Fruit fly (Drosophila melanogaster): ENCODE results near the gene lost.

The lost gene

dm6 chr3R:4400497-4400833 lies 2.4 kb upstream of the lost start, which contains the start of gene CG14647 (continued):
- TF ChIP-seq ase (GFP tag; IDR thresholded peaks at IDR 0.05) = no peak
- TF ChIP-seq CG1024 (GFP tag; IDR thresholded peaks at IDR 0.05) = peak; percentile 54; the same call in 1 of the 2 replicates
- no peak for TF ChIP-seq B-H2 (GFP tag; optimal IDR thresholded peaks at IDR 0.05)
- peak in 1 of 2 experiments; percentile 24 for TF ChIP-seq crp (GFP tag; optimal IDR thresholded peaks at IDR 0.05)
- TF ChIP-seq CG1602 (GFP tag; optimal IDR thresholded peaks at IDR 0.05) = no peak
- no peak; the same call in 1 of the 2 replicates for TF ChIP-seq Bgb (GFP tag; IDR thresholded peaks at IDR 0.05; ENCODE audit: partially characterized antibody)
- TF ChIP-seq org-1 (GFP tag; optimal IDR thresholded peaks at IDR 0.05) = no peak
- TF ChIP-seq HmgD (GFP tag; optimal IDR thresholded peaks at IDR 0.05) = no peak
- no peak for TF ChIP-seq CG4854 (GFP tag; optimal IDR thresholded peaks at IDR 0.05)
- TF ChIP-seq CG8765 (GFP tag; IDR thresholded peaks at IDR 0.05) = no peak
- TF ChIP-seq YL-1 (GFP tag; optimal IDR thresholded peaks at IDR 0.05) = no peak
- no peak for TF ChIP-seq CG3995 (GFP tag; optimal IDR thresholded peaks at IDR 0.05)
- TF ChIP-seq CoRest (tag; optimal IDR thresholded peaks at IDR 0.05) = no peak
- TF ChIP-seq CG12769 (tag; optimal IDR thresholded peaks at IDR 0.05) = peak; percentile 4
- TF ChIP-seq CG12236 (GFP tag; optimal IDR thresholded peaks at IDR 0.05) = no peak
- TF ChIP-seq ERR (GFP tag; optimal IDR thresholded peaks at IDR 0.05) = no peak
- TF ChIP-seq MBD-R2 (GFP tag; IDR thresholded peaks at IDR 0.05) = peak; percentile 67
- TF ChIP-seq ci (GFP tag; IDR thresholded peaks at IDR 0.05) = no peak
- no peak for TF ChIP-seq CG3407 (GFP tag; optimal IDR thresholded peaks at IDR 0.05)
- 0 out of 4 replicates have a peak, but pooled peaks have one; percentile 11 for TF ChIP-seq chinmo (GFP tag; IDR thresholded peaks at IDR 0.05; ENCODE audit: partially characterized antibody)
- TF ChIP-seq br (optimal IDR thresholded peaks at IDR 0.05) = no peak
- no peak for TF ChIP-seq CG17186 (GFP tag; optimal IDR thresholded peaks at IDR 0.05)
- TF ChIP-seq Deaf1 (tag; optimal IDR thresholded peaks at IDR 0.05) = no peak
- TF ChIP-seq fru (optimal IDR thresholded peaks at IDR 0.05) = no peak

dm6 chr3R:4401977-4402589 lies 793 bp upstream of the lost start, which contains the start of gene CG9853:
CG9853 (minus strand) TSS chr3R:4402027.
- TF ChIP-seq CG32767 (GFP tag; IDR thresholded peaks at IDR 0.05) = no peak
- TF ChIP-seq Atf6 (GFP tag; IDR thresholded peaks at IDR 0.05) = no peak
- TF ChIP-seq abd-A (tag; optimal IDR thresholded peaks at IDR 0.05) = no peak
- TF ChIP-seq ato (GFP tag; IDR thresholded peaks at IDR 0.05; ENCODE audit: partially characterized antibody) = peak; percentile 55; the same call in 1 of the 2 replicates
- TF ChIP-seq ap (GFP tag; IDR thresholded peaks at IDR 0.05) = no peak
- TF ChIP-seq CG15073 (GFP tag; optimal IDR thresholded peaks at IDR 0.05) = no peak
- no peak for TF ChIP-seq CG3407 (GFP tag; optimal IDR thresholded peaks at IDR 0.05)
- no peak for TF ChIP-seq CG4730 (GFP tag; IDR thresholded peaks at IDR 0.05)
- TF ChIP-seq sens (GFP tag) = peak; percentile 26
- peak; percentile 13; the same call in 1 of the 2 replicates for TF ChIP-seq amos (GFP tag; IDR thresholded peaks at IDR 0.05; ENCODE audit: partially characterized antibody)
- TF ChIP-seq tna (GFP tag; IDR thresholded peaks at IDR 0.05; ENCODE audit: partially characterized antibody) = peak; percentile 60
- TF ChIP-seq CG16813 (GFP tag; IDR thresholded peaks at IDR 0.05; ENCODE audit: partially characterized antibody) = peak; percentile 5
- no peak for TF ChIP-seq CG10209 (GFP tag; optimal IDR thresholded peaks at IDR 0.05)
- no peak for TF ChIP-seq CG4404 (GFP tag; IDR thresholded peaks at IDR 0.05)
- TF ChIP-seq CG11093 (GFP tag; IDR thresholded peaks at IDR 0.05) = no peak
- no peak for TF ChIP-seq Hr78 (GFP tag; optimal IDR thresholded peaks at IDR 0.05)
- TF ChIP-seq CG14860 (GFP tag; IDR thresholded peaks at IDR 0.05; ENCODE audit: partially characterized antibody) = peak; percentile 42
- no peak for TF ChIP-seq wdn (GFP tag; IDR thresholded peaks at IDR 0.05)
- TF ChIP-seq Ada2b (GFP tag; IDR thresholded peaks at IDR 0.05) = no peak
- no peak for TF ChIP-seq dmrt11E (tag; optimal IDR thresholded peaks at IDR 0.05)
- TF ChIP-seq odd (GFP tag; optimal IDR thresholded peaks at IDR 0.05) = no peak
- no peak for TF ChIP-seq Sox102F (GFP tag; optimal IDR thresholded peaks at IDR 0.05)
- no peak for TF ChIP-seq E2f2 (GFP tag; IDR thresholded peaks at IDR 0.05)
- no peak for TF ChIP-seq CG17361 (GFP tag; IDR thresholded peaks at IDR 0.05)
- TF ChIP-seq CG6791 (GFP tag; IDR thresholded peaks at IDR 0.05; ENCODE audit: partially characterized antibody) = peak; percentile 82
- TF ChIP-seq chn (GFP tag; optimal IDR thresholded peaks at IDR 0.05) = no peak
- no peak for TF ChIP-seq pb (GFP tag; optimal IDR thresholded peaks at IDR 0.05)
- no peak for TF ChIP-seq Dfd (GFP tag; optimal IDR thresholded peaks at IDR 0.05)

Measured in whole organism, embryonic.